Fruit fly (Drosophila melanogaster) whole organism, embryonic: Measurements from ENCODE around the gene CG15286.

ENCODE experiments used
- Abd-B ChIP-seq: fragments of 200-800 bp; sonication (Bioruptor generic); optimal IDR thresholded peaks from 2 replicates; lab custom pipeline; 2018; ENCODE audit warnings: missing biosample characterization, mild to moderate bottlenecking, missing genetic modification characterization, moderate library complexity
- Antp ChIP-seq: fragments of 200-800 bp; sonication (Bioruptor generic); optimal IDR thresholded peaks from 3 replicates; lab custom pipeline; 2016; ENCODE audit warnings: missing biosample characterization, missing genetic modification characterization
- Bteb2 ChIP-seq: fragments of 200-800 bp; sonication (Bioruptor generic); optimal IDR thresholded peaks from 2 replicates; lab custom pipeline; 2016; ENCODE audit warnings: missing biosample characterization, missing genetic modification characterization
- CG10431 ChIP-seq: fragments of 200-800 bp; sonication (Bioruptor generic); optimal IDR thresholded peaks from 3 replicates; lab custom pipeline; 2018; ENCODE audit warnings: missing biosample characterization, mild to moderate bottlenecking, missing genetic modification characterization
- CG10462 ChIP-seq: fragments of 200-800 bp; sonication (Bioruptor generic); optimal IDR thresholded peaks from 2 replicates; lab custom pipeline; 2016; ENCODE audit warnings: missing biosample characterization, missing genetic modification characterization
- CG10654 ChIP-seq: fragments of 200-800 bp; sonication (Bioruptor generic); optimal IDR thresholded peaks from 2 replicates; lab custom pipeline; 2016; ENCODE audit warnings: missing biosample characterization, missing genetic modification characterization
- CG11456 ChIP-seq: fragments of 200-800 bp; sonication (Bioruptor generic); IDR thresholded peaks from 3 replicates; pipeline ENCODE4 v1.3.6; 2022; ENCODE audit warnings: missing biosample characterization, missing genetic modification characterization
- CG11696 ChIP-seq: fragments of 200-800 bp; sonication (Bioruptor generic); IDR thresholded peaks from 2 replicates; pipeline ENCODE4 v1.3.6; 2022; ENCODE audit warnings: missing biosample characterization, missing genetic modification characterization
- CG1233 ChIP-seq: fragments of 200-800 bp; sonication (Bioruptor generic); optimal IDR thresholded peaks from 4 replicates; lab custom pipeline; 2018; ENCODE audit warnings: missing biosample characterization, mild to moderate bottlenecking, missing genetic modification characterization
- CG14014 ChIP-seq: fragments of 200-800 bp; sonication (Bioruptor generic); IDR thresholded peaks from 2 replicates; pipeline ENCODE4 v1.3.6; 2022; ENCODE audit warnings: missing biosample characterization, missing genetic modification characterization
- CG15073 ChIP-seq: fragments of 200-800 bp; sonication (Bioruptor generic); optimal IDR thresholded peaks from 2 replicates; lab custom pipeline; 2016; ENCODE audit warnings: missing biosample characterization, missing genetic modification characterization
- CG15514 ChIP-seq: fragments of 200-800 bp; sonication (Bioruptor generic); optimal IDR thresholded peaks from 3 replicates; lab custom pipeline; 2017; ENCODE audit warnings: missing biosample characterization, missing genetic modification characterization, mild to moderate bottlenecking, moderate library complexity, missing genetic modification reagents
- CG16779 ChIP-seq: fragments of 200-800 bp; sonication (Bioruptor generic); IDR thresholded peaks from 2 replicates; pipeline ENCODE4 v1.3.6; 2022; ENCODE audit warnings: missing biosample characterization, missing genetic modification characterization
- CG17359 ChIP-seq: fragments of 200-800 bp; sonication (Bioruptor generic); optimal IDR thresholded peaks from 3 replicates; lab custom pipeline; 2018; ENCODE audit warnings: missing biosample characterization, mild to moderate bottlenecking, missing genetic modification characterization, moderate library complexity
- CG4282 ChIP-seq: fragments of 200-800 bp; sonication (Bioruptor generic); optimal IDR thresholded peaks from 2 replicates; lab custom pipeline; 2016; ENCODE audit warnings: missing biosample characterization, missing genetic modification characterization
- CG4617 ChIP-seq: fragments of 200-800 bp; sonication (Bioruptor generic); optimal IDR thresholded peaks from 3 replicates; lab custom pipeline; 2016; ENCODE audit warnings: missing biosample characterization, missing genetic modification characterization, borderline replicate concordance
- CG4707 ChIP-seq: fragments of 200-800 bp; sonication (Bioruptor generic); optimal IDR thresholded peaks from 2 replicates; lab custom pipeline; 2018; ENCODE audit warnings: missing biosample characterization, mild to moderate bottlenecking, missing genetic modification characterization, moderate library complexity
- CG7928 ChIP-seq: fragments of 200-800 bp; sonication (Bioruptor generic); optimal IDR thresholded peaks from 2 replicates; lab custom pipeline; 2017; ENCODE audit warnings: missing biosample characterization, mild to moderate bottlenecking, missing genetic modification characterization
- CG8388 ChIP-seq: fragments of 200-800 bp; sonication (Bioruptor generic); optimal IDR thresholded peaks from 2 replicates; lab custom pipeline; 2019; ENCODE audit warnings: missing biosample characterization, mild to moderate bottlenecking, missing genetic modification characterization, moderate library complexity
- CG9437 ChIP-seq: fragments of 200-800 bp; sonication (Bioruptor generic); optimal IDR thresholded peaks from 2 replicates; lab custom pipeline; 2018; ENCODE audit warnings: missing biosample characterization, mild to moderate bottlenecking, missing genetic modification characterization
- ERR ChIP-seq: fragments of 200-800 bp; sonication (Bioruptor generic); optimal IDR thresholded peaks from 2 replicates; lab custom pipeline; 2016; ENCODE audit warnings: missing biosample characterization, missing genetic modification characterization
- HLH54F ChIP-seq: fragments of 200-800 bp; sonication (Bioruptor generic); optimal IDR thresholded peaks from 3 replicates; lab custom pipeline; 2016; ENCODE audit warnings: missing biosample characterization, missing genetic modification characterization
- Hr3 ChIP-seq: fragments of 200-800 bp; sonication (Bioruptor generic); optimal IDR thresholded peaks from 3 replicates; lab custom pipeline; 2016; ENCODE audit warnings: missing biosample characterization, missing genetic modification characterization
- Kr ChIP-seq: fragments of 200-800 bp; sonication (Bioruptor generic); optimal IDR thresholded peaks from 2 replicates; lab custom pipeline; 2017; ENCODE audit warnings: missing biosample characterization, mild to moderate bottlenecking, missing genetic modification characterization
- Lim3 ChIP-seq: fragments of 200-800 bp; sonication (Bioruptor generic); IDR thresholded peaks from 2 replicates; pipeline ENCODE4 v1.3.6; 2022; ENCODE audit warnings: missing biosample characterization, missing genetic modification characterization
- Med ChIP-seq: fragments of 200-800 bp; sonication (Bioruptor generic); peaks from one replicate; lab custom pipeline; 2016; ENCODE audit warnings: missing biosample characterization, missing genetic modification characterization, mild to moderate bottlenecking, inconsistent platforms, moderate library complexity
- NfI ChIP-seq: fragments of 200-800 bp; sonication (Bioruptor generic); optimal IDR thresholded peaks from 3 replicates; lab custom pipeline; 2018; ENCODE audit warnings: missing biosample characterization, mild to moderate bottlenecking, missing genetic modification characterization, moderate library complexity
- Oli ChIP-seq: fragments of 200-800 bp; sonication (Bioruptor generic); optimal IDR thresholded peaks from 2 replicates; lab custom pipeline; 2018; ENCODE audit warnings: missing biosample characterization, mild to moderate bottlenecking, missing genetic modification characterization, moderate library complexity
- Poxn ChIP-seq: fragments of 200-800 bp; sonication (Bioruptor generic); IDR thresholded peaks from 2 replicates; pipeline ENCODE4 v1.3.6; 2022; ENCODE audit warnings: missing biosample characterization, missing genetic modification characterization
- Ptx1 ChIP-seq: fragments of 200-800 bp; sonication (Bioruptor generic); IDR thresholded peaks from 2 replicates; pipeline ENCODE4 v1.3.6; 2022; ENCODE audit warnings: missing biosample characterization, missing genetic modification characterization
- Spps ChIP-seq: fragments of 200-800 bp; sonication (Bioruptor generic); optimal IDR thresholded peaks from 2 replicates; lab custom pipeline; 2018; ENCODE audit warnings: missing biosample characterization, mild to moderate bottlenecking, missing genetic modification characterization
- Ssrp ChIP-seq: fragments of 200-800 bp; sonication (Bioruptor generic); optimal IDR thresholded peaks from 2 replicates; lab custom pipeline; 2018; ENCODE audit warnings: missing biosample characterization, mild to moderate bottlenecking, missing genetic modification characterization, moderate library complexity
- ato ChIP-seq: fragments of 200-800 bp; sonication (Bioruptor generic); IDR thresholded peaks from 2 replicates; pipeline ENCODE4 v1.3.6; 2022; ENCODE audit warnings: missing biosample characterization, missing genetic modification characterization; ENCODE audit not compliant: partially characterized antibody
- chn ChIP-seq: fragments of 200-800 bp; sonication (Bioruptor generic); optimal IDR thresholded peaks from 2 replicates; lab custom pipeline; 2016; ENCODE audit warnings: missing biosample characterization, missing genetic modification characterization
- dmrt11E ChIP-seq: fragments of 200-800 bp; sonication (Bioruptor generic); optimal IDR thresholded peaks from 3 replicates; lab custom pipeline; 2018; ENCODE audit warnings: missing biosample characterization, mild to moderate bottlenecking, missing genetic modification characterization, moderate library complexity
- ems ChIP-seq: fragments of 200-800 bp; sonication (Bioruptor generic); optimal IDR thresholded peaks from 3 replicates; lab custom pipeline; 2016; ENCODE audit warnings: missing biosample characterization, missing genetic modification characterization
- gro ChIP-seq: fragments of 200-800 bp; sonication (Bioruptor generic); optimal IDR thresholded peaks from 2 replicates; lab custom pipeline; 2016; ENCODE audit warnings: missing biosample characterization, missing genetic modification characterization
- jigr1 ChIP-seq: fragments of 200-800 bp; sonication (Bioruptor generic); IDR thresholded peaks from 3 replicates; pipeline ENCODE4 v1.3.6; 2022; ENCODE audit warnings: missing biosample characterization, missing genetic modification characterization
- klu ChIP-seq: fragments of 200-800 bp; sonication (Bioruptor generic); IDR thresholded peaks from 2 replicates; pipeline ENCODE4 v1.3.6; 2022; ENCODE audit warnings: missing biosample characterization, missing genetic modification characterization
- kni ChIP-seq: fragments of 200-800 bp; sonication (Bioruptor generic); optimal IDR thresholded peaks from 3 replicates; lab custom pipeline; 2017; ENCODE audit warnings: mild to moderate bottlenecking, missing biosample characterization, missing genetic modification reagents, missing genetic modification characterization
- knrl ChIP-seq: fragments of 200-800 bp; sonication (Bioruptor generic); IDR thresholded peaks from 3 replicates; pipeline ENCODE4 v1.3.6; 2022; ENCODE audit warnings: missing biosample characterization, missing genetic modification characterization; ENCODE audit not compliant: partially characterized antibody
- pb ChIP-seq: fragments of 200-800 bp; sonication (Bioruptor generic); optimal IDR thresholded peaks from 3 replicates; lab custom pipeline; 2016; ENCODE audit warnings: missing biosample characterization, missing genetic modification characterization
- psq ChIP-seq: fragments of 200-800 bp; sonication (Bioruptor generic); optimal IDR thresholded peaks from 2 replicates; lab custom pipeline; 2017; ENCODE audit warnings: missing biosample characterization, missing genetic modification characterization
- rib ChIP-seq: fragments of 200-800 bp; sonication (Bioruptor generic); IDR thresholded peaks from 2 replicates; pipeline ENCODE4 v1.3.6; 2022; ENCODE audit warnings: missing biosample characterization, missing genetic modification characterization
- sqz ChIP-seq: fragments of 200-800 bp; sonication (Bioruptor generic); optimal IDR thresholded peaks from 3 replicates; lab custom pipeline; 2018; ENCODE audit warnings: missing biosample characterization, mild to moderate bottlenecking, missing genetic modification characterization
- stc ChIP-seq: fragments of 200-800 bp; sonication (Bioruptor generic); IDR thresholded peaks from 2 replicates; pipeline ENCODE4 v1.3.6; 2022; ENCODE audit warnings: missing biosample characterization, missing genetic modification characterization
- ttk ChIP-seq: fragments of 200-800 bp; sonication (Bioruptor generic); IDR thresholded peaks from 2 replicates; pipeline ENCODE4 v2.1.2; 2022; ENCODE audit warnings: missing biosample characterization, missing genetic modification characterization
- twi ChIP-seq: fragments of 200-800 bp; optimal IDR thresholded peaks from 2 replicates; lab custom pipeline; 2019; ENCODE audit warnings: missing biosample characterization, mild to moderate bottlenecking, missing genetic modification characterization, moderate library complexity
- zen2 ChIP-seq: fragments of 200-800 bp; sonication (Bioruptor generic); IDR thresholded peaks from 3 replicates; pipeline ENCODE4 v1.3.6; 2022; ENCODE audit warnings: missing biosample characterization, missing genetic modification characterization; ENCODE audit not compliant: partially characterized antibody
- zfh2 ChIP-seq: fragments of 200-800 bp; sonication (Bioruptor generic); optimal IDR thresholded peaks from 2 replicates; lab custom pipeline; 2016; ENCODE audit warnings: missing biosample characterization, missing genetic modification characterization

Gene CG15286

DNA sequence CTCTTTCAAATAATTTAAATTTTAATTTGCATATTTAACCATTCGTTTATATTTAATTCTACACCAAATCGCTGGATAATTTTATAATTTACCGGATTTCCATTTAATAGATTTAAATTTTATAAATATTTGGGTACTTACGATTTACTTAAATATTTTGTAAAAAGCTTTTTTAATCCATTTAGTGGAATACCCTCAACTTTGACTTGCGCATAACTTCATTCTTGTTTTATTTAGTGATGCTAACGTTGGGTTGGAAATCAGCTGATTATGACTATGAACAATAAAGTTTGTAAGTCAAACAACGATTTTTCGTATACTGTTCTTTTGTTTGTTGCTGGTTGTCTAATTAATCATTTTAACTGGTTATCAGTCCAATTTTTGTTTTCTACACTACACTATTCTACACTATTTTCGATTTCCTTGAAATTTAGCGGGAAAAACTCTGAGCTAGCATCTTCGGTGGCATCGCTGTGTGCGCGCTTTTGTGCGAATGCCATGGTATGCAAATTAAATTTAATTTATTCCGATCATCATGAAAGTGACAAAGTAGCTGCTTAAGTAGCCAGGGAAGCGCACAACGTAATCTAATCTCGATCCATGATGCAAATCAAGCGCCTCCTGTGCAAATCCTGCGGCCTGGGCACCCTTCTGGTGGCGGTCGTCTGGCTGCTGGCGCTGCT, 20.9 kb downstream of the CG15286 start, which contains the start of gene Pgant35A (continued):
- TF ChIP-seq stc (GFP tag; lab: Robert Waterston, UW) (no peak), kni (no peak), NfI (GFP tag; lab: Kevin White, UChicago) (peak; percentile 26), Spps (tag; lab: Kevin White, UChicago) (no peak), psq (GFP tag; lab: Kevin White, UChicago) (no peak), CG9437 (GFP tag; lab: Kevin White, UChicago) (peak; percentile 34), Kr (no peak), CG11456 (GFP tag; lab: Robert Waterston, UW) (no peak), rib (no peak), CG4617 (GFP tag; lab: Kevin White, UChicago) (peak; percentile 69), CG7928 (no peak), jigr1 (GFP tag; lab: Robert Waterston, UW) (no peak), Ssrp (tag; lab: Kevin White, UChicago) (no peak), Abd-B (GFP tag; lab: Kevin White, UChicago) (peak; percentile 29), zen2 (no peak), CG14014 (GFP tag; lab: Robert Waterston, UW) (no peak), pb (GFP tag; lab: Kevin White, UChicago) (no peak), CG16779 (GFP tag; lab: Robert Waterston, UW) (no peak), CG1233 (no peak), CG10462 (GFP tag; lab: Kevin White, UChicago) (no peak), Hr3 (GFP tag; lab: Kevin White, UChicago) (peak; percentile 51), ato (GFP tag; lab: Robert Waterston, UW) (no peak), CG11696 (GFP tag; lab: Robert Waterston, UW) (no peak), CG4282 (GFP tag; lab: Kevin White, UChicago) (no peak), Poxn (no peak), twi (tag; lab: Kevin White, UChicago) (no peak), knrl (GFP tag; lab: Robert Waterston, UW) (no peak; the same call in 2 of the 3 replicates), HLH54F (peak; percentile 31), sqz (GFP tag; lab: Kevin White, UChicago) (no peak), ttk (GFP tag; lab: Robert Waterston, UW) (peak; percentile 8; the same call in 1 of the 2 replicates), CG4707 (GFP tag; lab: Kevin White, UChicago) (no peak), Bteb2 (GFP tag; lab: Kevin White, UChicago) (no peak), ERR (GFP tag; lab: Kevin White, UChicago) (no peak), dmrt11E (no peak), CG8388 (GFP tag; lab: Kevin White, UChicago) (peak; percentile 28), CG15514 (GFP tag; lab: Kevin White, UChicago) (peak; percentile 23), Lim3 (GFP tag; lab: Robert Waterston, UW) (no peak), Oli (peak; percentile 22), gro (peak; percentile 34), CG15073 (GFP tag; lab: Kevin White, UChicago) (no peak), CG10431 (GFP tag; lab: Kevin White, UChicago) (no peak), Med (GFP tag; lab: Kevin White, UChicago) (peak; percentile 78), chn (no peak), CG10654 (no peak), Antp (GFP tag; lab: Kevin White, UChicago) (no peak), zfh2 (peak; percentile 48), ems (GFP tag; lab: Kevin White, UChicago) (no peak), CG17359 (tag; lab: Kevin White, UChicago) (peak; percentile 5), klu (GFP tag; lab: Robert Waterston, UW) (no peak), Ptx1 (GFP tag; lab: Robert Waterston, UW) (0 out of 2 replicates have a peak, but pooled peaks have one; percentile 31)
